Fruit fly (Drosophila melanogaster): ENCODE data around the gene kst.

Gene kst

dm6 chr3L:3396056-3396455 lies 59.4 kb downstream of the kst start (continued):
- TF ChIP-seq danr (GFP tag; IDR thresholded peaks at IDR 0.05) (peak; percentile 55; the same call in 1 of the 2 replicates), ttk (GFP tag; IDR thresholded peaks at IDR 0.05) (peak; percentile 70), CG11695 (GFP tag; IDR thresholded peaks at IDR 0.05) (peak; percentile 75; the same call in 2 of the 3 replicates), lov (optimal IDR thresholded peaks at IDR 0.05) (no peak), lov (GFP tag; IDR thresholded peaks at IDR 0.05) (peak; percentile 76; the same call in 2 of the 3 replicates), CG34422 (GFP tag; IDR thresholded peaks at IDR 0.05) (peak; percentile 85; the same call in 2 of the 3 replicates), CG17612 (GFP tag; IDR thresholded peaks at IDR 0.05) (0 out of 2 replicates have a peak, but pooled peaks have one; percentile 23), peb (GFP tag; IDR thresholded peaks at IDR 0.05) (peak; percentile 76), rib (GFP tag; IDR thresholded peaks at IDR 0.05) (no peak), NfI (GFP tag; optimal IDR thresholded peaks at IDR 0.05) (peak; percentile 72), Sry-β (GFP tag; optimal IDR thresholded peaks at IDR 0.05) (peak; percentile 69), pnt (GFP tag; optimal IDR thresholded peaks at IDR 0.05) (peak; percentile 65), CG7839 (tag; optimal IDR thresholded peaks at IDR 0.05) (peak; percentile 90), CG17186 (GFP tag; optimal IDR thresholded peaks at IDR 0.05) (peak; percentile 65), fd64A (GFP tag; optimal IDR thresholded peaks at IDR 0.05) (peak; percentile 84), CG11085 (GFP tag; IDR thresholded peaks at IDR 0.05) (peak; percentile 42; the same call in 1 of the 2 replicates), CG4617 (GFP tag; optimal IDR thresholded peaks at IDR 0.05; ENCODE audit: borderline replicate concordance) (peak; percentile 54), NC2α (GFP tag; optimal IDR thresholded peaks at IDR 0.05) (peak; percentile 74), Deaf1 (tag; optimal IDR thresholded peaks at IDR 0.05) (peak; percentile 63), CG10565 (GFP tag; optimal IDR thresholded peaks at IDR 0.05) (peak; percentile 42), CG12942 (GFP tag; optimal IDR thresholded peaks at IDR 0.05) (peak; percentile 53), shn (GFP tag; optimal IDR thresholded peaks at IDR 0.05) (peak; percentile 35), CG15601 (tag; optimal IDR thresholded peaks at IDR 0.05) (peak; percentile 97), aop (GFP tag; IDR thresholded peaks at IDR 0.05) (no peak), hb (GFP tag; IDR thresholded peaks at IDR 0.05; ENCODE audit: partially characterized antibody) (no peak), ranshi (GFP tag; IDR thresholded peaks at IDR 0.05) (peak; percentile 80), tx (GFP tag; optimal IDR thresholded peaks at IDR 0.05) (peak; percentile 47), CG4282 (GFP tag; optimal IDR thresholded peaks at IDR 0.05) (no peak), Hmr (GFP tag; optimal IDR thresholded peaks at IDR 0.05) (no peak), H2.0 (GFP tag; IDR thresholded peaks at IDR 0.05) (peak; percentile 72), CG11723 (GFP tag; optimal IDR thresholded peaks at IDR 0.05) (peak; percentile 84), CG8089 (GFP tag; optimal IDR thresholded peaks at IDR 0.05) (peak; percentile 79), HLH4C (GFP tag; IDR thresholded peaks at IDR 0.05; ENCODE audit: partially characterized antibody) (no peak), abd-A (tag; optimal IDR thresholded peaks at IDR 0.05) (peak; percentile 29), bab2 (GFP tag; optimal IDR thresholded peaks at IDR 0.05) (peak; percentile 85), lola (GFP tag; optimal IDR thresholded peaks at IDR 0.05) (peak in 1 of 3 experiments; percentile 97), bsh (GFP tag; optimal IDR thresholded peaks at IDR 0.05) (peak; percentile 84 to 98), CG10462 (GFP tag; optimal IDR thresholded peaks at IDR 0.05) (peak; percentile 87), esg (GFP tag; conservative IDR thresholded peaks at IDR 0.05) (peak; percentile 63), Pdp1 (GFP tag; optimal IDR thresholded peaks at IDR 0.05) (peak; percentile 71 to 79), CG17385 (GFP tag; optimal IDR thresholded peaks at IDR 0.05) (peak; percentile 84), Usf (GFP tag; optimal IDR thresholded peaks at IDR 0.05) (peak; percentile 70), Abd-B (GFP tag; optimal IDR thresholded peaks at IDR 0.05) (peak; percentile 81), Med (GFP tag) (peak; percentile 93), CG12071 (GFP tag; optimal IDR thresholded peaks at IDR 0.05) (peak; percentile 29), CG8388 (GFP tag; optimal IDR thresholded peaks at IDR 0.05) (peak; percentile 93), CG9876 (GFP tag; optimal IDR thresholded peaks at IDR 0.05) (peak; percentile 33), CG15514 (GFP tag; optimal IDR thresholded peaks at IDR 0.05) (no peak), CG10267 (tag; optimal IDR thresholded peaks at IDR 0.05) (peak; percentile 91), CG1647 (GFP tag; optimal IDR thresholded peaks at IDR 0.05) (peak; percentile 63)
